Worm (Caenorhabditis elegans) whole organism, mixed stage, embryonic: ENCODE results near the gene clc-22.

Experiments used
- lin-32 ChIP-seq: fragments of 200-800 bp; sonication (Bioruptor generic); optimal IDR thresholded peaks from 2 replicates; lab custom pipeline; 2018; ENCODE audit warnings: mild to moderate bottlenecking, missing genetic modification characterization, missing compliant biosample characterization
- lsy-2 ChIP-seq: fragments of 150-350 bp; optimal IDR thresholded peaks from 2 replicates; lab custom pipeline; 2014; ENCODE audit warnings: missing biosample characterization, missing genetic modification characterization
- nhr-237 ChIP-seq: fragments of 150-350 bp; optimal IDR thresholded peaks from 2 replicates; lab custom pipeline; 2014; ENCODE audit warnings: missing biosample characterization, missing genetic modification characterization
- nhr-28 ChIP-seq: fragments of 150-350 bp; optimal IDR thresholded peaks from 2 replicates; lab custom pipeline; 2014; ENCODE audit warnings: missing biosample characterization, missing genetic modification characterization
- nhr-76 ChIP-seq: sonication (generic microtip); optimal IDR thresholded peaks from 2 replicates; lab custom pipeline; 2017; ENCODE audit warnings: missing biosample characterization, missing genetic modification characterization
- pha-4 ChIP-seq: fragments of 150-350 bp; optimal IDR thresholded peaks from 2 replicates; lab custom pipeline; 2018; ENCODE audit warnings: missing biosample characterization, missing genetic modification reagents, missing genetic modification characterization
- snpc-4 ChIP-seq: fragments of 150-350 bp; optimal IDR thresholded peaks from 2 replicates; lab custom pipeline; 2014; ENCODE audit warnings: missing biosample characterization, missing genetic modification characterization
- unc-62 ChIP-seq: fragments of 150-350 bp; optimal IDR thresholded peaks from 2 replicates; lab custom pipeline; 2014; ENCODE audit warnings: missing biosample characterization, missing genetic modification reagents, missing genetic modification characterization

DNA sequence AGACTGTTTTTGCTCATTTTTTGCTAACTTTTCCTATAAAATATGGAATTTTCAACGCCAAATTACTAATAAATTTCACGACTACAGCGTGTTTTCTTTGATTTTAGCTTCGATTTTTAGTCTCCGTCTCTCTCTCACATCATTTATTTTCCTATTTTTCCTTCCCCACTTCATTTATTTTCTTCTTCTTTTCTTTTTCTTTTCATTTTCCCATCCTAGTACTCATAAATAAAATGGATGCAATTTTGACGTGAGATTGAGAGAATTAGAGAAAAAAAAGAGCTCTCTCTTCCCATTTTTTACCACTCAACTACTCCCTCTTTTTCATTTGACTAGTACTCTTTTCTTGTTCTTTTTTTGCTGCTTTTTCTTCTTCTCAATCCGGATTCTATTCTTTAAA is 35.6 kb downstream of the clc-22 start:
- TF ChIP-seq nhr-28 (no peak), nhr-237 (no peak), unc-62 (GFP tag; lab: Kevin White, UChicago) (no peak), lsy-2 (no peak), pha-4 (tag; lab: Kevin White, UChicago) (no peak), nhr-76 (tag; lab: Kevin White, UChicago) (no peak), snpc-4 (tag; lab: Kevin White, UChicago) (no peak), lin-32 (GFP tag; lab: Kevin White, UChicago) (no peak)
